Fruit fly (Drosophila melanogaster): ENCODE measurements around the gene Pgk.

Pgk gene

dm6 chr2L:2749144-2749766, 3.6 kb downstream of the Pgk start (continued):
- no peak for TF ChIP-seq stc (GFP tag; IDR thresholded peaks at IDR 0.05)
- no peak for TF ChIP-seq dimm (GFP tag; IDR thresholded peaks at IDR 0.05)
- peak; percentile 30 for TF ChIP-seq CG1603 (tag; optimal IDR thresholded peaks at IDR 0.05)

- TF ChIP-seq slbo (GFP tag; IDR thresholded peaks at IDR 0.05) (peak; percentile 94), ab (GFP tag; optimal IDR thresholded peaks at IDR 0.05) (peak; percentile 2), gt (GFP tag; IDR thresholded peaks at IDR 0.05) (peak; percentile 63; the same call in 1 of the 2 replicates), CG6765 (GFP tag; optimal IDR thresholded peaks at IDR 0.05) (peak; percentile 85), ara (GFP tag; IDR thresholded peaks at IDR 0.05) (peak; percentile 76), CG14014 (GFP tag; IDR thresholded peaks at IDR 0.05) (peak; percentile 87), MBD-R2 (GFP tag; IDR thresholded peaks at IDR 0.05) (peak; percentile 95), CG17328 (GFP tag; IDR thresholded peaks at IDR 0.05) (peak; percentile 72), CG9932 (GFP tag; IDR thresholded peaks at IDR 0.05) (peak; percentile 96), pan (optimal IDR thresholded peaks at IDR 0.05) (no peak), pan (GFP tag; optimal IDR thresholded peaks at IDR 0.05 in 1 of 2, IDR thresholded peaks at IDR 0.05 in 1 of 2) (peak in 1 of 2 experiments; percentile 88), Dbx (GFP tag; IDR thresholded peaks at IDR 0.05) (peak; percentile 94), fd64A (GFP tag; optimal IDR thresholded peaks at IDR 0.05) (peak; percentile 31), Mrtf (GFP tag; IDR thresholded peaks at IDR 0.05) (peak; percentile 85), al (GFP tag; IDR thresholded peaks at IDR 0.05) (peak; percentile 89), CG10654 (GFP tag; optimal IDR thresholded peaks at IDR 0.05) (peak; percentile 87), CG11085 (GFP tag; IDR thresholded peaks at IDR 0.05) (peak; percentile 91), E2f2 (GFP tag; IDR thresholded peaks at IDR 0.05) (peak; percentile 93), run (tag; optimal IDR thresholded peaks at IDR 0.05) (peak; percentile 67), Hr3 (GFP tag; optimal IDR thresholded peaks at IDR 0.05) (peak; percentile 90), CG10959 (GFP tag; IDR thresholded peaks at IDR 0.05) (peak; percentile 63), zf30C (GFP tag; optimal IDR thresholded peaks at IDR 0.05) (peak; percentile 40), Hsf (GFP tag; optimal IDR thresholded peaks at IDR 0.05) (peak; percentile 81), Camta (GFP tag; optimal IDR thresholded peaks at IDR 0.05) (peak; percentile 70), so (GFP tag; IDR thresholded peaks at IDR 0.05) (peak; percentile 86), CG4328 (GFP tag; optimal IDR thresholded peaks at IDR 0.05) (peak; percentile 83), ranshi (GFP tag; IDR thresholded peaks at IDR 0.05) (peak; percentile 83), ems (GFP tag; optimal IDR thresholded peaks at IDR 0.05) (peak; percentile 81), Ets65A (GFP tag) (peak; percentile 99), ap (GFP tag; IDR thresholded peaks at IDR 0.05) (peak; percentile 64; the same call in 1 of the 2 replicates), rib (GFP tag; IDR thresholded peaks at IDR 0.05) (peak; percentile 82), Side (GFP tag; optimal IDR thresholded peaks at IDR 0.05) (peak; percentile 84), CG6175 (GFP tag; IDR thresholded peaks at IDR 0.05) (peak; percentile 81), Myb (GFP tag; optimal IDR thresholded peaks at IDR 0.05) (peak; percentile 79), Jarid2 (GFP tag; optimal IDR thresholded peaks at IDR 0.05) (peak; percentile 45), p53 (GFP tag; optimal IDR thresholded peaks at IDR 0.05) (peak; percentile 58), CG8089 (GFP tag; optimal IDR thresholded peaks at IDR 0.05) (peak; percentile 65), sqz (GFP tag; optimal IDR thresholded peaks at IDR 0.05) (peak; percentile 73), prd (optimal IDR thresholded peaks at IDR 0.05) (no peak), prd (GFP tag; IDR thresholded peaks at IDR 0.05) (peak; percentile 90), CG15011 (GFP tag; optimal IDR thresholded peaks at IDR 0.05) (no peak), phol (tag; optimal IDR thresholded peaks at IDR 0.05) (peak; percentile 86), crol (GFP tag; IDR thresholded peaks at IDR 0.05) (no peak), CG18476 (GFP tag; optimal IDR thresholded peaks at IDR 0.05) (peak; percentile 73), HLH3B (GFP tag; IDR thresholded peaks at IDR 0.05) (peak; percentile 88), Nf-YB (GFP tag; optimal IDR thresholded peaks at IDR 0.05) (peak; percentile 67), CG31388 (GFP tag; optimal IDR thresholded peaks at IDR 0.05) (peak; percentile 41)
Measured at dm6 chr2L:2748480-2749143, 4.3 kb downstream of the Pgk start.
